Worm (Caenorhabditis elegans) whole organism, L4/young adult: ENCODE results near the gene pqn-67.

Experiments used
- W03F9.2 ChIP-seq: fragments of 150-350 bp; optimal IDR thresholded peaks from 2 replicates; lab custom pipeline; 2014; ENCODE audit warnings: missing biosample characterization, missing genetic modification characterization
- dao-5 ChIP-seq: sonication (generic microtip); optimal IDR thresholded peaks from 2 replicates; lab custom pipeline; 2016; ENCODE audit warnings: missing genotype, missing genetic modification characterization, moderate library complexity, missing compliant biosample characterization
- him-1 ChIP-seq: sonication (generic microtip); optimal IDR thresholded peaks from 2 replicates; lab custom pipeline; 2016; ENCODE audit warnings: missing genotype, missing genetic modification reagents, missing genetic modification characterization, missing compliant biosample characterization

pqn-67 gene

DNA sequence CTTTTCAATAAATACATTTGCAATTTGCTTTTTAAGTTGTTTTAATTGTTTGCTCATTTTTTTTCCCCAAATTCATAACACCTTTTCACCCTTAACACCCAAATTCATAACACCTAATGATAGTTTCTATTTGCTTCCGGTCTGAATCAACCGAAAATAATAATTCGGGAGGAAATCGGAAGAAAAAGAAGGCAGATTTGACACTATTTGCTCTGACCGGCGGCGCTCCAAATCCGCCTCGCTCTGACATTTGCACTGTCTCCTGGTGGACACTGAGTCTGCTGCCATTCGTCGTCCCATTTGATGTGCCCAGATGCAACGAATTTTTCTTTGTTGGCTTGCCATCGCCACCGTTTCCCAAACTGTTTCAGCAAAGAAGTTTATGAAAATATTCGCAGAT lies at the start of gene pqn-67:
Gene pqn-67, plus strand, starts transcription at position 301 of the 400 bp plus-strand sequence.
- TF ChIP-seq dao-5 (tag; lab: Kevin White, UChicago), result no peak
- no peak for TF ChIP-seq him-1 (tag; lab: Kevin White, UChicago)
- TF ChIP-seq W03F9.2 (tag; lab: Kevin White, UChicago), result no peak

DNA sequence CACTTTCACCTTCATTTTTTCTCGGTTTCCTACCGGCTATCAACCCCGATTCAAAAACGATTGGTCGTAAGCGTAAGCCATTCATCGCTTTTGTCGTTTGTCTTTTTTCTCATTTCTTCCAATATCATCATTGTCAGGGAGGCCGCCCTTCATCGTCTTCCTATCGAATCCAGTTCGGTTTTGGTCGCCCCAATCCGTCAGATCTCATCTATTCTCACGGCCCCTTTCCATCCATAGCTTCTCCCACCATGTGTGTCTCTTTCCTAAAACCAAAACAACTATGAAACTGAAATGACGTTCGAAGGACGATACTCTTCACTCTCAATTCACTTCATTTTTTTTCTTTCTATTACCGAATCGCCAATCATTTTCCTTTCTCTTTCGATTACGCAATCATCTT lies 48.4 kb upstream of the pqn-67 start:
- TF ChIP-seq him-1 (tag; lab: Kevin White, UChicago) (no peak), W03F9.2 (tag; lab: Kevin White, UChicago) (no peak), dao-5 (tag; lab: Kevin White, UChicago) (no peak)

DNA sequence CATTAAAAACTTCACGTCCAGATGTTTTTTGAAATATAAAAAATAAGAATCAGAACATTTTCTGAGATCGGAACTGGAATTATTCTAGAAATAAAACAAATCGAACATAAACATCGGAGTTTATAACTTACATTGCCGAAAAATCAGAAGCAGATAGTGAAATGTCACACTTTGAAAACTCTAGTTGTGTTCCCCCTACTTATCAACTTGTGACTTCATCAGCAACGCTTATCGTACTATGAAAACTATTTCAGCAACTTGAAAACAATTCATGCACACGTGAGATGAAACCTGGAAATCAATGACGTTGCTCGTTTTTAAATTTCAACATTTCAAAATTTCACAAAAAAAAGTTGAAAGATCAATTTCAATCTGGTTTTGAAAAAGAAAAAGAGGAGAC lies 47.5 kb upstream of the pqn-67 start:
- TF ChIP-seq him-1 (tag; lab: Kevin White, UChicago), result no peak
- no peak for TF ChIP-seq dao-5 (tag; lab: Kevin White, UChicago)
- no peak for TF ChIP-seq W03F9.2 (tag; lab: Kevin White, UChicago)

- TF ChIP-seq him-1 (tag; lab: Kevin White, UChicago), result no peak
- TF ChIP-seq W03F9.2 (tag; lab: Kevin White, UChicago), result no peak
- TF ChIP-seq dao-5 (tag; lab: Kevin White, UChicago), result no peak
Observed at ce11 chrV:12877579-12877978, 46.6 kb upstream of the pqn-67 start.

ce11 chrV:12879349-12879748 lies 44.9 kb upstream of the pqn-67 start:
- TF ChIP-seq him-1 (tag; lab: Kevin White, UChicago) (no peak), W03F9.2 (tag; lab: Kevin White, UChicago) (no peak), dao-5 (tag; lab: Kevin White, UChicago) (no peak)

ce11 chrV:12881396-12881795 lies 42.8 kb upstream of the pqn-67 start:
- TF ChIP-seq dao-5 (tag; lab: Kevin White, UChicago) (no peak), W03F9.2 (tag; lab: Kevin White, UChicago) (no peak), him-1 (tag; lab: Kevin White, UChicago) (no peak)

- TF ChIP-seq him-1 (tag; lab: Kevin White, UChicago) (no peak), dao-5 (tag; lab: Kevin White, UChicago) (no peak)
Observed at ce11 chrV:12882370-12882769, 41.9 kb upstream of the pqn-67 start.

ce11 chrV:12885860-12886259 lies 38.4 kb upstream of the pqn-67 start, which contains the start of gene glb-24:
Gene glb-24 (minus strand): TSS chrV:12885960.
- no peak for TF ChIP-seq dao-5 (tag; lab: Kevin White, UChicago)
- no peak for TF ChIP-seq W03F9.2 (tag; lab: Kevin White, UChicago)
- TF ChIP-seq him-1 (tag; lab: Kevin White, UChicago), result no peak

ce11 chrV:12895772-12896171 lies 28.5 kb upstream of the pqn-67 start, which contains the start of gene ttbk-7:
Gene ttbk-7 (minus strand): TSS chrV:12895872.
- TF ChIP-seq dao-5 (tag; lab: Kevin White, UChicago), result no peak
- TF ChIP-seq him-1 (tag; lab: Kevin White, UChicago), result no peak
- no peak for TF ChIP-seq W03F9.2 (tag; lab: Kevin White, UChicago)

- TF ChIP-seq dao-5 (tag; lab: Kevin White, UChicago) (no peak), him-1 (tag; lab: Kevin White, UChicago) (no peak), W03F9.2 (tag; lab: Kevin White, UChicago) (no peak)
Observed at ce11 chrV:12896850-12897249, 27.4 kb upstream of the pqn-67 start.

ce11 chrV:12897338-12897737 lies 26.9 kb upstream of the pqn-67 start:
- TF ChIP-seq W03F9.2 (tag; lab: Kevin White, UChicago) (no peak), him-1 (tag; lab: Kevin White, UChicago) (no peak), dao-5 (tag; lab: Kevin White, UChicago) (no peak)

DNA sequence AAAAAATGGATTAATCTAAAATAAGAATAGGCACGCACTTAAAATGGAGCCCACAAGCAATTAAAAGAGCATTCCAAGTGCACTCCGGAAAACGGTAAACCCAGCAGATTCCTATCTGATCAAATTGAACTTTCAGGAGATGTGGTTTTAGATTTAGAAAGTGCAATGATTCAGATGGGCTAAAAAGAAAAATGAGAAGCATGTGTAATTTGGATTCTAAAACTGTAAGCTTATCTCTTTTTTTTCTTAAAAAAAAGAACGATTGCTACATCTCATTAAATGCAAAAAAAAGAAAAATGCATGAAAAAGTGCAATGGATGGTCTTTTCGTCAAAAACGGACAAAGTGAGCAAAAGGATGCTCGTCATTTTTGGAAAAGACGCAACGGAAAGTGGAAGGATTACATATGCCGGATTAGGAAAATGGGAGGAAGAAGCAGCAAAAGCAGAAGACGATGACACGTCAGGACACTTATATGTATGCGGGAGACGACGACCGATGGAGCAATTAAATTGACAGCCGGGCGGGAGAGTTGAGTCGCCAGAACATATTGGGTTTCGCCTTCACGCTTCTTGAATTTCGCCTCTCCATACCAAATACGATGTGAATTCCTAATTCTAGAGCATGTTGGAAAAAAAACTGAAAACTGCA lies 25.5 kb upstream of the pqn-67 start:
- no peak for TF ChIP-seq W03F9.2 (tag; lab: Kevin White, UChicago)
- TF ChIP-seq dao-5 (tag; lab: Kevin White, UChicago), result no peak
- no peak for TF ChIP-seq him-1 (tag; lab: Kevin White, UChicago)

DNA sequence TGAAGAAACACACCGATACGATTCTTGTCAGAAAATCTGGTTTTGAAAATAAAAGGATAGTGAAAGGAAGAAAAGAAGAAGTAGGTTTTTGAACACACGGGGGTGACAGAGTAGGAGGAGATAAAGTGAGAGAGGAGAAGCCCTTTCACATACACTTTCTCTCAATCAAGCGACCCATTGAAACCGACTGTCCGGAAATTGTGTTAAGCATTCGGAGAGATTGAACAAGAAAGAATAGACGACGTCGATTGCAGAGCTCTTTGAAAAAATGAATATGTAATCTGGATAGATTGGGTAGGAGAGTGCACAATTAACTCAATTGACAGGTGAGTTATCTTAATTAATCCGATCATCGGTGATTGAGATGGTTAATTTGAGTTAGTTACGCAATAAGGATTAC lies 22.9 kb upstream of the pqn-67 start:
- TF ChIP-seq dao-5 (tag; lab: Kevin White, UChicago) (no peak), W03F9.2 (tag; lab: Kevin White, UChicago) (no peak), him-1 (tag; lab: Kevin White, UChicago) (no peak)

- no peak for TF ChIP-seq him-1 (tag; lab: Kevin White, UChicago)
- TF ChIP-seq W03F9.2 (tag; lab: Kevin White, UChicago), result no peak
- no peak for TF ChIP-seq dao-5 (tag; lab: Kevin White, UChicago)
Observed at ce11 chrV:12904054-12904453, 20.2 kb upstream of the pqn-67 start, which contains the start of gene ttr-27. Gene ttr-27 (minus strand): TSS chrV:12904098.
